Fruit fly (Drosophila melanogaster) whole organism, adult: ENCODE measurements around the gene CG2839.

Source experiments
- CG14711 ChIP-seq: fragments of 200-800 bp; sonication (Bioruptor generic); optimal IDR thresholded peaks from 2 replicates; lab custom pipeline; 2018; ENCODE audit warnings: missing biosample characterization, mild to moderate bottlenecking, missing genetic modification characterization, moderate library complexity
- CG33017 ChIP-seq: fragments of 200-800 bp; sonication (Bioruptor generic); optimal IDR thresholded peaks from 2 replicates; lab custom pipeline; 2018; ENCODE audit warnings: missing biosample characterization, mild to moderate bottlenecking, missing genetic modification characterization, moderate library complexity
- CG5204 ChIP-seq: fragments of 200-800 bp; sonication (Bioruptor generic); optimal IDR thresholded peaks from 2 replicates; lab custom pipeline; 2016; ENCODE audit warnings: missing biosample characterization, missing genetic modification characterization
- CG7045 ChIP-seq: fragments of 200-800 bp; sonication (Bioruptor generic); optimal IDR thresholded peaks from 2 replicates; lab custom pipeline; 2017; ENCODE audit warnings: missing biosample characterization, mild to moderate bottlenecking, missing genetic modification characterization
- CG7101 ChIP-seq: fragments of 200-800 bp; sonication (Bioruptor generic); optimal IDR thresholded peaks from 2 replicates; lab custom pipeline; 2018; ENCODE audit warnings: missing biosample characterization, mild to moderate bottlenecking, missing genetic modification characterization, moderate library complexity
- Mnt ChIP-seq: fragments of 200-800 bp; sonication (Bioruptor generic); optimal IDR thresholded peaks from 2 replicates; lab custom pipeline; 2016; ENCODE audit warnings: missing biosample characterization, mild to moderate bottlenecking, missing genetic modification characterization
- cic ChIP-seq: fragments of 200-800 bp; sonication (Bioruptor generic); optimal IDR thresholded peaks from 2 replicates; lab custom pipeline; 2017; ENCODE audit warnings: missing biosample characterization, mild to moderate bottlenecking, missing genetic modification characterization, moderate library complexity
- ovo ChIP-seq: fragments of 200-800 bp; sonication (Bioruptor generic); optimal IDR thresholded peaks from 2 replicates; lab custom pipeline; 2016; ENCODE audit warnings: missing biosample characterization, missing genetic modification characterization
- toe ChIP-seq: fragments of 200-800 bp; sonication (Bioruptor generic); optimal IDR thresholded peaks from 2 replicates; lab custom pipeline; 2016; ENCODE audit warnings: missing biosample characterization, missing genetic modification characterization

DNA sequence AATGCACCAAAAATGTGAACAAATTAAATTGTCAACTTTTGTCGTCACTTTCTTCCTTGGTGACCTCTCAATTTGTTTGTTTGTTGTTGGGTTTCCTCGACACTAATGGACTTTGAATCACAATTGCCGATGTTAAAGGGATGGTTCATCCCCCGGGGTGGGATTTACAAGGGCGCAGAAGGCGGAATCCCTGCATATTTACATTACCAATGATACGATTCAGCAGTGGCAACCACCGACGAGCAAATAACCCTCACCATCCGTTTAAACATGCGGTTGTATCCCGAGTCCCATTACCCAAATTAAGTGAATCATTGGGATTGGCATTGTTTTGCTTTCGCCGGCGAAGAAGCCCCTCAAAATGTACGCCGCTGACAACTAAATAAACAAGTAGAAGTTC lies 33.9 kb upstream of the CG2839 start:
- TF ChIP-seq toe (GFP tag; lab: Kevin White, UChicago) (no peak), CG33017 (tag; lab: Kevin White, UChicago) (no peak), Mnt (GFP tag; lab: Kevin White, UChicago) (no peak), CG7101 (no peak), ovo (GFP tag; lab: Kevin White, UChicago) (no peak), CG14711 (tag; lab: Kevin White, UChicago) (no peak), CG7045 (GFP tag; lab: Kevin White, UChicago) (no peak), cic (GFP tag; lab: Kevin White, UChicago) (no peak), CG5204 (GFP tag; lab: Kevin White, UChicago) (no peak)
